Worm (Caenorhabditis elegans) whole organism, late embryonic: Measurements from ENCODE around the gene nlp-68.

Experiments
- C38D4.7 ChIP-seq: fragments of 200-800 bp; sonication (Bioruptor generic); optimal IDR thresholded peaks from 2 replicates; lab custom pipeline; 2018; ENCODE audit warnings: mild to moderate bottlenecking, missing genetic modification characterization, moderate library complexity, missing compliant biosample characterization
- ceh-14 ChIP-seq: sonication (generic microtip); optimal IDR thresholded peaks from 2 replicates; lab custom pipeline; 2016; ENCODE audit warnings: missing genotype, missing genetic modification characterization, missing compliant biosample characterization
- ceh-24 ChIP-seq: sonication (generic microtip); optimal IDR thresholded peaks from 2 replicates; lab custom pipeline; 2016; ENCODE audit warnings: mild to moderate bottlenecking, missing genetic modification characterization, missing compliant biosample characterization
- pha-4 ChIP-seq: fragments of 150-350 bp; optimal IDR thresholded peaks from 2 replicates; lab custom pipeline; 2018; ENCODE audit warnings: missing biosample characterization, missing genetic modification reagents, missing genetic modification characterization
- pqm-1 ChIP-seq: sonication (generic microtip); optimal IDR thresholded peaks from 2 replicates; lab custom pipeline; 2016; ENCODE audit warnings: missing genetic modification characterization, missing compliant biosample characterization
- zip-5 ChIP-seq: sonication (generic microtip); optimal IDR thresholded peaks from 2 replicates; lab custom pipeline; 2016; ENCODE audit warnings: missing genetic modification characterization, missing compliant biosample characterization

- TF ChIP-seq pqm-1 (tag; lab: Kevin White, UChicago) = no peak
- no peak for TF ChIP-seq ceh-14 (tag; lab: Kevin White, UChicago)
- TF ChIP-seq C38D4.7 (GFP tag; lab: Kevin White, UChicago) = no peak
- TF ChIP-seq pha-4 (tag; lab: Kevin White, UChicago) = no peak
- TF ChIP-seq ceh-24 (tag; lab: Kevin White, UChicago) = no peak
- TF ChIP-seq zip-5 = no peak
These were observed 33.8 kb downstream of the nlp-68 start, which contains the start of the genes taf-11.3 and urm-1 for ce11 chrIII:10505182-10505581.
